Worm (Caenorhabditis elegans) whole organism, early embryonic: Measurements from ENCODE around the gene comt-5.

Source experiments
- B0310.2 ChIP-seq: sonication (generic microtip); optimal IDR thresholded peaks from 2 replicates; lab custom pipeline; 2016; ENCODE audit warnings: mild to moderate bottlenecking, missing genetic modification characterization, missing compliant biosample characterization
- F13C5.2 ChIP-seq: sonication (generic microtip); optimal IDR thresholded peaks from 2 replicates; lab custom pipeline; 2017; ENCODE audit warnings: mild to moderate bottlenecking, missing genetic modification characterization, inconsistent platforms, missing compliant biosample characterization
- aly-1 ChIP-seq: sonication (generic microtip); optimal IDR thresholded peaks from 2 replicates; lab custom pipeline; 2016; ENCODE audit warnings: missing genetic modification characterization, missing compliant biosample characterization
- ama-1 ChIP-seq: fragments of 150-350 bp; optimal IDR thresholded peaks from 2 replicates; lab custom pipeline; 2014
- ceh-13 ChIP-seq: fragments of 200-800 bp; sonication (Bioruptor generic); optimal IDR thresholded peaks from 2 replicates; lab custom pipeline; 2018; ENCODE audit warnings: mild to moderate bottlenecking, missing genetic modification characterization, missing compliant biosample characterization
- ceh-36 ChIP-seq: sonication (generic microtip); optimal IDR thresholded peaks from 2 replicates; lab custom pipeline; 2016; ENCODE audit warnings: missing genetic modification characterization, inconsistent platforms, missing compliant biosample characterization
- ets-7 ChIP-seq: sonication (generic microtip); optimal IDR thresholded peaks from 2 replicates; lab custom pipeline; 2016; ENCODE audit warnings: missing genotype, missing genetic modification characterization, missing compliant biosample characterization
- flt-1 ChIP-seq: fragments of 200-800 bp; sonication (Bioruptor generic); IDR thresholded peaks from 2 replicates; pipeline ENCODE4 v1.3.6; 2022; ENCODE audit warnings: missing genetic modification characterization, missing compliant biosample characterization
- hmbx-1 ChIP-seq: sonication (generic microtip); optimal IDR thresholded peaks from 2 replicates; lab custom pipeline; 2016; ENCODE audit warnings: mild to moderate bottlenecking, missing genetic modification characterization, missing compliant biosample characterization
- hmg-4 ChIP-seq: fragments of 200-800 bp; sonication (Bioruptor generic); optimal IDR thresholded peaks from 2 replicates; lab custom pipeline; 2018; ENCODE audit warnings: mild to moderate bottlenecking, missing genetic modification characterization, missing compliant biosample characterization
- hnd-1 ChIP-seq: sonication (generic microtip); optimal IDR thresholded peaks from 2 replicates; lab custom pipeline; 2016; ENCODE audit warnings: missing genetic modification characterization, missing compliant biosample characterization
- pes-1 ChIP-seq: fragments of 200-800 bp; sonication (Bioruptor generic); IDR thresholded peaks from 2 replicates; pipeline ENCODE4 v1.3.6; 2022; ENCODE audit warnings: missing genetic modification reagents, missing genetic modification characterization, missing compliant biosample characterization
- scrt-1 ChIP-seq: fragments of 200-800 bp; sonication (Bioruptor generic); IDR thresholded peaks from 2 replicates; pipeline ENCODE4 v1.3.6; 2022; ENCODE audit warnings: missing genetic modification characterization, missing compliant biosample characterization
- sea-1 ChIP-seq: fragments of 200-800 bp; sonication (Bioruptor generic); conservative IDR thresholded peaks from 2 replicates; pipeline ENCODE4 v1.3.6; 2022; ENCODE audit warnings: missing genetic modification characterization, missing compliant biosample characterization
- tbx-11 ChIP-seq: fragments of 200-800 bp; sonication (Bioruptor generic); IDR thresholded peaks from 2 replicates; pipeline ENCODE4 v1.3.6; 2022; ENCODE audit warnings: missing genetic modification characterization, missing compliant biosample characterization
- tbx-37 ChIP-seq: fragments of 200-800 bp; sonication (Bioruptor generic); conservative IDR thresholded peaks from 2 replicates; pipeline ENCODE4 v1.3.6; 2022; ENCODE audit warnings: missing genetic modification reagents, missing genetic modification characterization, missing compliant biosample characterization
- tra-4 ChIP-seq: sonication (generic microtip); optimal IDR thresholded peaks from 2 replicates; lab custom pipeline; 2017; ENCODE audit warnings: missing genetic modification characterization, missing compliant biosample characterization

Gene comt-5

DNA sequence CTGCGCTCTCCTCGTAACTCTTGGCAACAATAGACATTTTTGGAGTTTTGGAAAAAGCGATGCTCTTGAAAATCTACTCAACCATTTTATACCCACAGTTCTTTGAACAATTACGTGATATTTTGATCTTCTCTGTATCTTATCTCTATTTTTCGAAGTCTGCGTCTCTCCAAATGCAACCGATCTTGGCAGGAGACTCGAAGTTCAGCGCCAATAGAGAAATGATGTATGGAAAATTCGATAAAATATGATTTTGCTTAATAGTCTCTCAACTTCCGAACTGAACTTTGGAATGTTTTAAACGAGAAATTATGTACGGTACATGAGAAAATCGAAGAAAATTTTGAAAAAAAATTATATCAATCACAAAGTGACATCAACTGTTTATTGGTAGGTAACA, 3.3 kb downstream of the comt-5 start, which contains the start of gene comt-4:
Gene comt-4, minus strand, starts transcription at position 50 of the 400 bp plus-strand sequence.
- TF ChIP-seq F13C5.2: no peak
- TF ChIP-seq ceh-36 (tag; lab: Kevin White, UChicago): no peak
- no peak for TF ChIP-seq scrt-1 (GFP tag; lab: Robert Waterston, UW)
- no peak for TF ChIP-seq ets-7 (tag; lab: Kevin White, UChicago)

ce11 chrV:2045956-2046355, 7.5 kb downstream of the comt-5 start, which contains the start of gene Y40B10A.5:
Y40B10A.5 (minus strand) TSS chrV:2046056.
- TF ChIP-seq scrt-1 (GFP tag; lab: Robert Waterston, UW) (no peak), sea-1 (GFP tag; lab: Robert Waterston, UW) (no peak), B0310.2 (tag; lab: Kevin White, UChicago) (no peak), tra-4 (no peak), hnd-1 (tag; lab: Kevin White, UChicago) (no peak), ceh-13 (GFP tag; lab: Kevin White, UChicago) (no peak), pes-1 (no peak), tbx-11 (GFP tag; lab: Robert Waterston, UW) (no peak), hmg-4 (GFP tag; lab: Kevin White, UChicago) (no peak), aly-1 (tag; lab: Kevin White, UChicago) (no peak), hmbx-1 (tag; lab: Kevin White, UChicago) (no peak), ama-1 (lab: Kevin White, UChicago) (no peak), tbx-37 (no peak), flt-1 (GFP tag; lab: Robert Waterston, UW) (no peak), ets-7 (tag; lab: Kevin White, UChicago) (no peak), ceh-36 (tag; lab: Kevin White, UChicago) (no peak), F13C5.2 (no peak)

- TF ChIP-seq ama-1 (lab: Kevin White, UChicago) (no peak), hnd-1 (tag; lab: Kevin White, UChicago) (no peak), tbx-11 (GFP tag; lab: Robert Waterston, UW) (no peak), pes-1 (no peak), flt-1 (GFP tag; lab: Robert Waterston, UW) (no peak), F13C5.2 (no peak), aly-1 (tag; lab: Kevin White, UChicago) (no peak), ceh-13 (GFP tag; lab: Kevin White, UChicago) (no peak), scrt-1 (GFP tag; lab: Robert Waterston, UW) (no peak), ets-7 (tag; lab: Kevin White, UChicago) (no peak), sea-1 (GFP tag; lab: Robert Waterston, UW) (no peak), B0310.2 (tag; lab: Kevin White, UChicago) (no peak), tbx-37 (no peak), ceh-36 (tag; lab: Kevin White, UChicago) (no peak), hmbx-1 (tag; lab: Kevin White, UChicago) (no peak), tra-4 (no peak), hmg-4 (GFP tag; lab: Kevin White, UChicago) (no peak)
These were observed 17.9 kb downstream of the comt-5 start, which contains the start of gene srab-23 for ce11 chrV:2035545-2035944. srab-23 (minus strand) TSS chrV:2035645.

DNA sequence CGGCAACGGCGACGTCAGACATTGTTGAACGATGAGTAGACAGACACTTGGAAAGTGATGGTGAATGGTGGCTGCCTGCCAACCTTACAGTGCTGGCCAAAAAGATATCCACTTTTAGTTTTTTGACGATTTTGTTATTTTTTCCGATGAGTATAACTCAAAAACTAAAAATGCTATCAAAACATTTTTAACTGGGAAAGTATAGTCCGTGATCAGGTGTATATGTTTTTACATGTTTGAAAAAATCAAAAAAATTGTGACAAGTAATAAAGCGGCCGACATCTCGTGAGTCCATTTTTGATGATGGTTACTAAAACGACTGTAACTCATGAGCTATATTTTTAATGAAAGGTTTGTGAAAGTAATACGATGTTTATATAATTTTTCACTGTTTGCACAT, 22.0 kb downstream of the comt-5 start, which contains the start of gene hil-6:
Gene hil-6, minus strand, starts transcription at position 101 of the 400 bp plus-strand sequence.
- TF ChIP-seq ama-1 (lab: Kevin White, UChicago) (no peak), hmg-4 (GFP tag; lab: Kevin White, UChicago) (no peak), aly-1 (tag; lab: Kevin White, UChicago) (no peak), scrt-1 (GFP tag; lab: Robert Waterston, UW) (no peak), F13C5.2 (no peak), ceh-36 (tag; lab: Kevin White, UChicago) (no peak), ets-7 (tag; lab: Kevin White, UChicago) (no peak)

ce11 chrV:2030661-2031060, 22.7 kb downstream of the comt-5 start:
- TF ChIP-seq hmg-4 (GFP tag; lab: Kevin White, UChicago) (no peak), B0310.2 (tag; lab: Kevin White, UChicago) (no peak), F13C5.2 (no peak), sea-1 (GFP tag; lab: Robert Waterston, UW) (no peak), scrt-1 (GFP tag; lab: Robert Waterston, UW) (no peak), tra-4 (no peak), ceh-13 (GFP tag; lab: Kevin White, UChicago) (no peak), tbx-37 (no peak), ets-7 (tag; lab: Kevin White, UChicago) (no peak), hnd-1 (tag; lab: Kevin White, UChicago) (no peak), ama-1 (lab: Kevin White, UChicago) (no peak), pes-1 (no peak), flt-1 (GFP tag; lab: Robert Waterston, UW) (no peak), aly-1 (tag; lab: Kevin White, UChicago) (no peak), hmbx-1 (tag; lab: Kevin White, UChicago) (no peak), ceh-36 (tag; lab: Kevin White, UChicago) (no peak), tbx-11 (GFP tag; lab: Robert Waterston, UW) (no peak)

DNA sequence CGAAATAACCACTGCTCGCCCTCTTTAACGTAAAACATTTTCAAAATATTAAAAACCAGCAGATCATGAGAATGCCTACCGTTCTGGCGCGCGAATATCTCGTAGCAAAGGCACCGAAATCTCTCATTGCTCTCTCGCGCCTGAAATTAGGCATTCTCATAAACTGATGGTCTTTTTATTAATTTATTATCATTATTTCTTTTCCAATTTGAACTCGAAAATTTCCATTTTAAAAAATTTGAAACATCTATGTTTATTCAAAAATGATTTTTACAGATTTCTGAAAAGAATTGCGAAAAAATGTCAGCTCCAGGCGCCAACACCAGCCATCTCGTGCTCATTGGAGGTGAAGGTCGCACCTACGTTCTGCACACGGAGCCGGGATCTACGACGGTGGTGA, 23.5 kb downstream of the comt-5 start, which contains the start of gene F59A7.12:
Gene F59A7.12, plus strand, starts transcription at position 301 of the 400 bp plus-strand sequence.
- TF ChIP-seq aly-1 (tag; lab: Kevin White, UChicago) (no peak), tra-4 (no peak), hmbx-1 (tag; lab: Kevin White, UChicago) (no peak), B0310.2 (tag; lab: Kevin White, UChicago) (no peak), hmg-4 (GFP tag; lab: Kevin White, UChicago) (no peak), pes-1 (no peak), F13C5.2 (no peak), scrt-1 (GFP tag; lab: Robert Waterston, UW) (no peak), flt-1 (GFP tag; lab: Robert Waterston, UW) (no peak), ceh-36 (tag; lab: Kevin White, UChicago) (no peak), ets-7 (tag; lab: Kevin White, UChicago) (no peak), ama-1 (lab: Kevin White, UChicago) (no peak), sea-1 (GFP tag; lab: Robert Waterston, UW) (no peak), hnd-1 (tag; lab: Kevin White, UChicago) (no peak)

DNA sequence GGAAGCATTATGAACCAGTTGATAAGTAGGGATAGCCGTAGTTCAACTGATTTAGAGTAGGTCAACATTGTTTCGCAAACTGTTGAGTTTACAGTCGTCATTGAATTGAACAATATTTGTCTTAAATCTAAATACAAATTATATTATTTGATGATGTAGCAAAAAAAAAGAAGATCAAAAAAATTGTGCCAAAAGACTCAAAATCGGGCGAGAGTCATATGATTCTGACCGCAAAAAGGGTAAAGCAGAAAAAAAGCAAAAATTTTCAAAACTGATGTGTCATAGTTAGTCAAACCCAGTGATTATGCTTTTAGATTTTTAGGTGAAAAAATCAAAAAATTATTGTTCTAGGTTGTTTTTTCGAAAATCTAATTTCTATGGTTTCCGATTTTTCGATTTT, 25.6 kb downstream of the comt-5 start, which contains the start of gene srab-13:
Gene srab-13, minus strand, starts transcription at position 101 of the 400 bp plus-strand sequence.
- TF ChIP-seq tbx-11 (GFP tag; lab: Robert Waterston, UW) (no peak), hnd-1 (tag; lab: Kevin White, UChicago) (no peak), scrt-1 (GFP tag; lab: Robert Waterston, UW) (no peak), sea-1 (GFP tag; lab: Robert Waterston, UW) (no peak), flt-1 (GFP tag; lab: Robert Waterston, UW) (no peak), tra-4 (no peak), pes-1 (no peak), ceh-13 (GFP tag; lab: Kevin White, UChicago) (no peak), hmbx-1 (tag; lab: Kevin White, UChicago) (no peak)
